Worm (Caenorhabditis elegans): ENCODE measurements around the gene str-60.
"Not testable (repeated sequence)": the region's sequence is repeated elsewhere in the genome, so short reads cannot be mapped to it uniquely, and the experiment has no call there.

Gene str-60

ce11 chrV:15897696-15898095 is at the start of gene str-60:
Gene str-60 (plus strand): TSS chrV:15897996.
- TF ChIP-seq pha-4 (tag; optimal IDR thresholded peaks at IDR 0.05) (no peak), lsy-2 (tag; optimal IDR thresholded peaks at IDR 0.05) (no peak)

- not testable (repeated sequence) for TF ChIP-seq ceh-39, nhr-2, nhr-237 (tag; optimal IDR thresholded peaks at IDR 0.05)
These were observed 47.5 kb upstream of the str-60 start, which contains the start of gene srh-147 for ce11 chrV:15850276-15850811. Gene srh-147 (minus strand): TSS chrV:15850326.

ce11 chrV:15858292-15858691 is 39.5 kb upstream of the str-60 start, which contains the start of gene srh-148:
Gene srh-148 (minus strand): TSS chrV:15858392.
- no peak for TF ChIP-seq ceh-43 (GFP tag; optimal IDR thresholded peaks at IDR 0.05)
- TF ChIP-seq nhr-2 (tag; optimal IDR thresholded peaks at IDR 0.05), result no peak
- TF ChIP-seq mls-2 (tag; optimal IDR thresholded peaks at IDR 0.05), result no peak
- no peak for TF ChIP-seq ceh-83 (GFP tag; optimal IDR thresholded peaks at IDR 0.05)
- no peak for TF ChIP-seq bed-3 (GFP tag; optimal IDR thresholded peaks at IDR 0.05)
- TF ChIP-seq nhr-28 (tag; optimal IDR thresholded peaks at IDR 0.05), result no peak
- no peak for TF ChIP-seq unc-39 (tag; optimal IDR thresholded peaks at IDR 0.05)

- no peak for TF ChIP-seq nhr-28 (tag; optimal IDR thresholded peaks at IDR 0.05)
- no peak for TF ChIP-seq bed-3 (GFP tag; optimal IDR thresholded peaks at IDR 0.05)
- no peak for TF ChIP-seq mls-2 (tag; optimal IDR thresholded peaks at IDR 0.05)
- no peak for TF ChIP-seq ceh-39 (tag; optimal IDR thresholded peaks at IDR 0.05)
- TF ChIP-seq nhr-237 (tag; optimal IDR thresholded peaks at IDR 0.05), result no peak
- no peak for TF ChIP-seq ceh-43 (GFP tag; optimal IDR thresholded peaks at IDR 0.05)
- TF ChIP-seq pha-4 (tag; optimal IDR thresholded peaks at IDR 0.05), result no peak
- no peak for TF ChIP-seq nhr-76 (tag; optimal IDR thresholded peaks at IDR 0.05)
These were observed 35.2 kb upstream of the str-60 start, which contains the start of gene srz-12 for ce11 chrV:15862599-15862998. Gene srz-12 (minus strand): TSS chrV:15862699.

ce11 chrV:15863042-15863441 is 34.8 kb upstream of the str-60 start, which contains the start of gene srh-299:
Gene srh-299 (plus strand): TSS chrV:15863342.
- no peak for TF ChIP-seq cnd-1 (tag; optimal IDR thresholded peaks at IDR 0.05)

ce11 chrV:15865839-15866238 is 32.0 kb upstream of the str-60 start, which contains the start of gene srh-293:
Gene srh-293 (plus strand): TSS chrV:15866139.
- TF ChIP-seq ces-1 (GFP tag; optimal IDR thresholded peaks at IDR 0.05) (no peak), lin-13 (tag; optimal IDR thresholded peaks at IDR 0.05) (no peak), sptf-1 (tag; optimal IDR thresholded peaks at IDR 0.05) (no peak), mls-2 (tag; optimal IDR thresholded peaks at IDR 0.05) (no peak)

ce11 chrV:15867373-15867772 is 30.4 kb upstream of the str-60 start, which contains the start of gene fbxa-197:
Gene fbxa-197 (plus strand): TSS chrV:15867673.
- TF ChIP-seq unc-62 (GFP tag; optimal IDR thresholded peaks at IDR 0.05) (no peak), elt-3 (tag; optimal IDR thresholded peaks at IDR 0.05) (no peak), ceh-83 (GFP tag; optimal IDR thresholded peaks at IDR 0.05) (no peak), lin-13 (tag; optimal IDR thresholded peaks at IDR 0.05) (no peak), cnd-1 (tag; optimal IDR thresholded peaks at IDR 0.05) (no peak), hlh-1 (tag; optimal IDR thresholded peaks at IDR 0.05) (no peak), elt-1 (tag; optimal IDR thresholded peaks at IDR 0.05; ENCODE audit: borderline replicate concordance, insufficient read depth) (no peak), flh-1 (GFP tag; optimal IDR thresholded peaks at IDR 0.05) (no peak), sem-2 (GFP tag; optimal IDR thresholded peaks at IDR 0.05) (no peak), lsy-2 (tag; optimal IDR thresholded peaks at IDR 0.05) (no peak)

- no peak for TF ChIP-seq M03D4.4 (tag; optimal IDR thresholded peaks at IDR 0.05)
- no peak for TF ChIP-seq mab-5 (tag; optimal IDR thresholded peaks at IDR 0.05)
- no peak for TF ChIP-seq tbx-8 (GFP tag; optimal IDR thresholded peaks at IDR 0.05)
- no peak for TF ChIP-seq snpc-4 (tag; optimal IDR thresholded peaks at IDR 0.05)
- TF ChIP-seq unc-62 (GFP tag; optimal IDR thresholded peaks at IDR 0.05), result no peak
- no peak for TF ChIP-seq nhr-237 (tag; optimal IDR thresholded peaks at IDR 0.05)
- TF ChIP-seq cnd-1 (tag; optimal IDR thresholded peaks at IDR 0.05), result no peak
- TF ChIP-seq bed-3 (GFP tag; optimal IDR thresholded peaks at IDR 0.05), result no peak
- no peak for TF ChIP-seq ceh-83 (GFP tag; optimal IDR thresholded peaks at IDR 0.05)
- no peak for TF ChIP-seq drap-1 (GFP tag; optimal IDR thresholded peaks at IDR 0.05)
- no peak for TF ChIP-seq nhr-76 (tag; optimal IDR thresholded peaks at IDR 0.05)
- no peak for TF ChIP-seq lin-32 (GFP tag; optimal IDR thresholded peaks at IDR 0.05)
- no peak for TF ChIP-seq sptf-1 (tag; optimal IDR thresholded peaks at IDR 0.05)
- TF ChIP-seq nhr-2 (tag; optimal IDR thresholded peaks at IDR 0.05), result no peak
- no peak for TF ChIP-seq zip-8 (tag; optimal IDR thresholded peaks at IDR 0.05)
- no peak for TF ChIP-seq unc-120 (tag; optimal IDR thresholded peaks at IDR 0.05; ENCODE audit: poor library complexity, severe bottlenecking)
These were observed 27.4 kb upstream of the str-60 start, which contains the start of gene str-57 for ce11 chrV:15870356-15870755. Gene str-57 (plus strand): TSS chrV:15870656.

Measured in whole organism, mixed stage, embryonic.